Fruit fly (Drosophila melanogaster) whole organism, adult: ENCODE results near the gene CG13810.

Source experiments
- CG11617 ChIP-seq: fragments of 200-800 bp; sonication (Bioruptor generic); optimal IDR thresholded peaks from 2 replicates; lab custom pipeline; 2017; ENCODE audit warnings: mild to moderate bottlenecking, missing biosample characterization, missing genetic modification reagents, missing genetic modification characterization
- CG12768 ChIP-seq: fragments of 200-800 bp; sonication (Bioruptor generic); optimal IDR thresholded peaks from 2 replicates; lab custom pipeline; 2017; ENCODE audit warnings: missing biosample characterization, missing genetic modification characterization, mild to moderate bottlenecking, moderate library complexity, missing genetic modification reagents
- CG14711 ChIP-seq: fragments of 200-800 bp; sonication (Bioruptor generic); optimal IDR thresholded peaks from 2 replicates; lab custom pipeline; 2018; ENCODE audit warnings: missing biosample characterization, mild to moderate bottlenecking, missing genetic modification characterization, moderate library complexity
- CG1620 ChIP-seq: fragments of 200-800 bp; sonication (Bioruptor generic); optimal IDR thresholded peaks from 2 replicates; lab custom pipeline; 2016; ENCODE audit warnings: missing biosample characterization, missing genetic modification characterization
- CG33017 ChIP-seq: fragments of 200-800 bp; sonication (Bioruptor generic); optimal IDR thresholded peaks from 2 replicates; lab custom pipeline; 2018; ENCODE audit warnings: missing biosample characterization, mild to moderate bottlenecking, missing genetic modification characterization, moderate library complexity
- CG5204 ChIP-seq: fragments of 200-800 bp; sonication (Bioruptor generic); optimal IDR thresholded peaks from 2 replicates; lab custom pipeline; 2016; ENCODE audit warnings: missing biosample characterization, missing genetic modification characterization
- CG7045 ChIP-seq: fragments of 200-800 bp; sonication (Bioruptor generic); optimal IDR thresholded peaks from 2 replicates; lab custom pipeline; 2017; ENCODE audit warnings: missing biosample characterization, mild to moderate bottlenecking, missing genetic modification characterization
- CG7101 ChIP-seq: fragments of 200-800 bp; sonication (Bioruptor generic); optimal IDR thresholded peaks from 2 replicates; lab custom pipeline; 2018; ENCODE audit warnings: missing biosample characterization, mild to moderate bottlenecking, missing genetic modification characterization, moderate library complexity
- Clk ChIP-seq: fragments of 200-800 bp; sonication (Bioruptor generic); optimal IDR thresholded peaks from 2 replicates; lab custom pipeline; 2017; ENCODE audit warnings: missing biosample characterization, missing genetic modification characterization
- Crg-1 ChIP-seq: fragments of 200-800 bp; sonication (Bioruptor generic); optimal IDR thresholded peaks from 2 replicates; lab custom pipeline; 2016; ENCODE audit warnings: missing biosample characterization, missing genetic modification characterization
- Hr96 ChIP-seq: fragments of 200-800 bp; sonication (Bioruptor generic); optimal IDR thresholded peaks from 2 replicates; lab custom pipeline; 2016; ENCODE audit warnings: missing biosample characterization, missing genetic modification characterization
- Mnt ChIP-seq: fragments of 200-800 bp; sonication (Bioruptor generic); optimal IDR thresholded peaks from 2 replicates; lab custom pipeline; 2016; ENCODE audit warnings: missing biosample characterization, mild to moderate bottlenecking, missing genetic modification characterization
- bab1 ChIP-seq: fragments of 200-800 bp; sonication (Bioruptor generic); optimal IDR thresholded peaks from 3 replicates; lab custom pipeline; 2019; ENCODE audit warnings: missing biosample characterization, mild to moderate bottlenecking, missing genetic modification characterization, moderate library complexity
- cic ChIP-seq: fragments of 200-800 bp; sonication (Bioruptor generic); optimal IDR thresholded peaks from 2 replicates; lab custom pipeline; 2017; ENCODE audit warnings: missing biosample characterization, mild to moderate bottlenecking, missing genetic modification characterization, moderate library complexity
- cnc ChIP-seq, 2 experiments: fragments of >200 bp; optimal IDR thresholded peaks; 2 replicates each; lab custom pipeline; 2017
- kay ChIP-seq: fragments of 200-800 bp; sonication (Bioruptor generic); peaks from one replicate; lab custom pipeline; 2016; ENCODE audit warnings: missing biosample characterization, missing genetic modification characterization, borderline replicate concordance
- ovo ChIP-seq: fragments of 200-800 bp; sonication (Bioruptor generic); optimal IDR thresholded peaks from 2 replicates; lab custom pipeline; 2016; ENCODE audit warnings: missing biosample characterization, missing genetic modification characterization
- pad ChIP-seq: fragments of 200-800 bp; sonication (Bioruptor generic); optimal IDR thresholded peaks from 3 replicates; lab custom pipeline; 2017; ENCODE audit warnings: missing biosample characterization, missing genetic modification characterization, mild to moderate bottlenecking, moderate library complexity, missing genetic modification reagents
- tj ChIP-seq: fragments of 200-800 bp; sonication (Bioruptor generic); optimal IDR thresholded peaks from 3 replicates; lab custom pipeline; 2017; ENCODE audit warnings: missing biosample characterization, mild to moderate bottlenecking, missing genetic modification characterization, moderate library complexity
- toe ChIP-seq: fragments of 200-800 bp; sonication (Bioruptor generic); optimal IDR thresholded peaks from 2 replicates; lab custom pipeline; 2016; ENCODE audit warnings: missing biosample characterization, missing genetic modification characterization

Gene CG13810

dm6 chr3L:2162019-2162418, 23.7 kb upstream of the CG13810 start:
- TF ChIP-seq CG7101 (tag; lab: Kevin White, UChicago) (no peak), Hr96 (no peak), Crg-1 (no peak), pad (GFP tag; lab: Kevin White, UChicago) (no peak), tj (no peak), kay (GFP tag; lab: Kevin White, UChicago) (no peak), cnc (optimal IDR thresholded peaks at IDR 0.05; lab: Kevin White, UChicago) (no peak), Clk (no peak), CG1620 (GFP tag; lab: Kevin White, UChicago) (no peak), cic (GFP tag; lab: Kevin White, UChicago) (no peak)

dm6 chr3L:2162623-2163022, 23.1 kb upstream of the CG13810 start:
- TF ChIP-seq Crg-1: no peak
- no peak for TF ChIP-seq CG1620 (GFP tag; lab: Kevin White, UChicago)
- TF ChIP-seq cic (GFP tag; lab: Kevin White, UChicago): no peak
- TF ChIP-seq ovo (GFP tag; lab: Kevin White, UChicago): no peak
- TF ChIP-seq toe (GFP tag; lab: Kevin White, UChicago): no peak
- TF ChIP-seq Clk: no peak
- TF ChIP-seq cnc (optimal IDR thresholded peaks at IDR 0.05; lab: Kevin White, UChicago): no peak
- no peak for TF ChIP-seq CG33017 (tag; lab: Kevin White, UChicago)
- TF ChIP-seq CG11617 (GFP tag; lab: Kevin White, UChicago): no peak
- TF ChIP-seq bab1 (GFP tag; lab: Kevin White, UChicago): no peak
- no peak for TF ChIP-seq Hr96
- no peak for TF ChIP-seq tj
- TF ChIP-seq CG7045: no peak
- TF ChIP-seq CG14711 (tag; lab: Kevin White, UChicago): no peak
- TF ChIP-seq CG12768 (GFP tag; lab: Kevin White, UChicago): no peak
- no peak for TF ChIP-seq CG7101 (tag; lab: Kevin White, UChicago)

- TF ChIP-seq toe (GFP tag; lab: Kevin White, UChicago) (no peak), cnc (optimal IDR thresholded peaks at IDR 0.05; lab: Kevin White, UChicago) (no peak), tj (no peak), ovo (GFP tag; lab: Kevin White, UChicago) (no peak), Crg-1 (no peak), kay (GFP tag; lab: Kevin White, UChicago) (no peak), CG7045 (no peak), CG14711 (tag; lab: Kevin White, UChicago) (no peak), CG12768 (GFP tag; lab: Kevin White, UChicago) (no peak), Mnt (GFP tag; lab: Kevin White, UChicago) (no peak), Clk (no peak), CG1620 (GFP tag; lab: Kevin White, UChicago) (no peak), CG5204 (GFP tag; lab: Kevin White, UChicago) (no peak), CG7101 (tag; lab: Kevin White, UChicago) (no peak), Hr96 (no peak), CG11617 (GFP tag; lab: Kevin White, UChicago) (no peak), pad (GFP tag; lab: Kevin White, UChicago) (no peak)
Observed at dm6 chr3L:2163608-2164007, 22.1 kb upstream of the CG13810 start, which contains the start of gene CG15822. CG15822 (minus strand) TSS chr3L:2163863.

- TF ChIP-seq CG1620 (GFP tag; lab: Kevin White, UChicago) (no peak), CG11617 (GFP tag; lab: Kevin White, UChicago) (no peak), CG7101 (tag; lab: Kevin White, UChicago) (no peak), CG14711 (tag; lab: Kevin White, UChicago) (no peak), toe (GFP tag; lab: Kevin White, UChicago) (no peak), cic (GFP tag; lab: Kevin White, UChicago) (no peak), bab1 (GFP tag; lab: Kevin White, UChicago) (no peak), CG5204 (GFP tag; lab: Kevin White, UChicago) (no peak), tj (no peak), kay (GFP tag; lab: Kevin White, UChicago) (no peak), Hr96 (no peak), CG7045 (no peak), Clk (no peak), CG12768 (GFP tag; lab: Kevin White, UChicago) (no peak)
Observed at dm6 chr3L:2164031-2164537, 21.6 kb upstream of the CG13810 start.

- TF ChIP-seq Clk: no peak
- TF ChIP-seq CG5204 (GFP tag; lab: Kevin White, UChicago): no peak
Observed at dm6 chr3L:2164805-2165204, 20.9 kb upstream of the CG13810 start.

- TF ChIP-seq cnc (optimal IDR thresholded peaks at IDR 0.05; lab: Kevin White, UChicago) (no peak), CG7045 (no peak), Crg-1 (no peak), bab1 (GFP tag; lab: Kevin White, UChicago) (peak; percentile 10), cic (GFP tag; lab: Kevin White, UChicago) (no peak), kay (GFP tag; lab: Kevin White, UChicago) (no peak)
Observed at dm6 chr3L:2166776-2167175, 19.0 kb upstream of the CG13810 start.

dm6 chr3L:2168954-2169353, 16.8 kb upstream of the CG13810 start, which contains the start of gene CG15879:
CG15879 (minus strand) TSS chr3L:2169108.
- TF ChIP-seq tj (no peak), bab1 (GFP tag; lab: Kevin White, UChicago) (no peak), cic (GFP tag; lab: Kevin White, UChicago) (no peak), CG7045 (no peak), CG12768 (GFP tag; lab: Kevin White, UChicago) (no peak), toe (GFP tag; lab: Kevin White, UChicago) (no peak)
